Worm (Caenorhabditis elegans) whole organism, mixed stage, embryonic: ENCODE results near the gene Y62E10A.13.
A peak's percentile ranks its signal among the peaks of the same experiment; 100 is the strongest.

Experiments used
- M03D4.4 ChIP-seq: sonication (generic microtip); optimal IDR thresholded peaks from 2 replicates; lab custom pipeline; 2017; ENCODE audit warnings: mild to moderate bottlenecking, missing genetic modification characterization, missing compliant biosample characterization
- bed-3 ChIP-seq: fragments of 200-800 bp; sonication (Bioruptor generic); optimal IDR thresholded peaks from 3 replicates; lab custom pipeline; 2018; ENCODE audit warnings: mild to moderate bottlenecking, missing genetic modification characterization, moderate library complexity, missing compliant biosample characterization
- blmp-1 ChIP-seq: fragments of 150-350 bp; optimal IDR thresholded peaks from 2 replicates; lab custom pipeline; 2014; ENCODE audit warnings: missing biosample characterization, missing genetic modification characterization
- ceh-39 ChIP-seq: fragments of 150-350 bp; optimal IDR thresholded peaks from 2 replicates; lab custom pipeline; 2014; ENCODE audit warnings: missing biosample characterization, missing genetic modification characterization
- ceh-43 ChIP-seq: fragments of 200-800 bp; sonication (Bioruptor generic); optimal IDR thresholded peaks from 2 replicates; lab custom pipeline; 2018; ENCODE audit warnings: mild to moderate bottlenecking, missing genetic modification characterization, moderate library complexity, missing compliant biosample characterization
- ceh-83 ChIP-seq: fragments of 200-800 bp; sonication (Bioruptor generic); optimal IDR thresholded peaks from 2 replicates; lab custom pipeline; 2018; ENCODE audit warnings: mild to moderate bottlenecking, missing genetic modification characterization, missing compliant biosample characterization
- cnd-1 ChIP-seq: fragments of 200-800 bp; sonication (Bioruptor generic); optimal IDR thresholded peaks from 2 replicates; lab custom pipeline; 2018; ENCODE audit warnings: mild to moderate bottlenecking, missing genetic modification characterization, missing compliant biosample characterization
- drap-1 ChIP-seq: fragments of 200-800 bp; sonication (Bioruptor generic); optimal IDR thresholded peaks from 3 replicates; lab custom pipeline; 2018; ENCODE audit warnings: mild to moderate bottlenecking, missing genetic modification characterization, missing compliant biosample characterization
- flh-1 ChIP-seq: fragments of 200-800 bp; sonication (Bioruptor generic); optimal IDR thresholded peaks from 2 replicates; lab custom pipeline; 2018; ENCODE audit warnings: mild to moderate bottlenecking, missing genetic modification characterization, moderate library complexity, missing compliant biosample characterization
- ham-2 ChIP-seq: fragments of 200-800 bp; sonication (Bioruptor generic); optimal IDR thresholded peaks from 2 replicates; lab custom pipeline; 2018; ENCODE audit warnings: mild to moderate bottlenecking, missing genetic modification characterization, missing compliant biosample characterization
- hlh-1 ChIP-seq: fragments of 150-350 bp; optimal IDR thresholded peaks from 2 replicates; lab custom pipeline; 2014; ENCODE audit warnings: missing biosample characterization, missing genetic modification reagents, missing genetic modification characterization
- lin-13 ChIP-seq: fragments of 150-350 bp; optimal IDR thresholded peaks from 2 replicates; lab custom pipeline; 2014; ENCODE audit warnings: missing biosample characterization, missing genetic modification characterization
- lin-32 ChIP-seq: fragments of 200-800 bp; sonication (Bioruptor generic); optimal IDR thresholded peaks from 2 replicates; lab custom pipeline; 2018; ENCODE audit warnings: mild to moderate bottlenecking, missing genetic modification characterization, missing compliant biosample characterization
- lsy-2 ChIP-seq: fragments of 150-350 bp; optimal IDR thresholded peaks from 2 replicates; lab custom pipeline; 2014; ENCODE audit warnings: missing biosample characterization, missing genetic modification characterization
- mab-5 ChIP-seq: fragments of 150-350 bp; optimal IDR thresholded peaks from 2 replicates; lab custom pipeline; 2014; ENCODE audit warnings: missing biosample characterization, missing genetic modification characterization
- mep-1 ChIP-seq: fragments of 150-350 bp; optimal IDR thresholded peaks from 2 replicates; lab custom pipeline; 2017; ENCODE audit warnings: missing biosample characterization, missing genetic modification reagents, missing genetic modification characterization, inconsistent platforms
- mls-2 ChIP-seq: sonication (generic microtip); optimal IDR thresholded peaks from 2 replicates; lab custom pipeline; 2016; ENCODE audit warnings: mild to moderate bottlenecking, missing genetic modification characterization, moderate library complexity, missing compliant biosample characterization
- nhr-2 ChIP-seq: fragments of 150-350 bp; optimal IDR thresholded peaks from 2 replicates; lab custom pipeline; 2014; ENCODE audit warnings: missing biosample characterization, missing genetic modification characterization
- nhr-237 ChIP-seq: fragments of 150-350 bp; optimal IDR thresholded peaks from 2 replicates; lab custom pipeline; 2014; ENCODE audit warnings: missing biosample characterization, missing genetic modification characterization
- nhr-28 ChIP-seq: fragments of 150-350 bp; optimal IDR thresholded peaks from 2 replicates; lab custom pipeline; 2014; ENCODE audit warnings: missing biosample characterization, missing genetic modification characterization
- nhr-76 ChIP-seq: sonication (generic microtip); optimal IDR thresholded peaks from 2 replicates; lab custom pipeline; 2017; ENCODE audit warnings: missing biosample characterization, missing genetic modification characterization
- pha-4 ChIP-seq: fragments of 150-350 bp; optimal IDR thresholded peaks from 2 replicates; lab custom pipeline; 2018; ENCODE audit warnings: missing biosample characterization, missing genetic modification reagents, missing genetic modification characterization
- sem-2 ChIP-seq: fragments of 200-800 bp; sonication (Bioruptor generic); optimal IDR thresholded peaks from 2 replicates; lab custom pipeline; 2018; ENCODE audit warnings: mild to moderate bottlenecking, missing genetic modification characterization, missing compliant biosample characterization
- snpc-4 ChIP-seq: fragments of 150-350 bp; optimal IDR thresholded peaks from 2 replicates; lab custom pipeline; 2014; ENCODE audit warnings: missing biosample characterization, missing genetic modification characterization
- sptf-1 ChIP-seq: sonication (generic microtip); optimal IDR thresholded peaks from 2 replicates; lab custom pipeline; 2017; ENCODE audit warnings: mild to moderate bottlenecking, missing genetic modification characterization, moderate library complexity, missing compliant biosample characterization
- tbx-8 ChIP-seq: fragments of 200-800 bp; sonication (Bioruptor generic); optimal IDR thresholded peaks from 2 replicates; lab custom pipeline; 2018; ENCODE audit warnings: mild to moderate bottlenecking, missing genetic modification characterization, moderate library complexity, missing compliant biosample characterization
- unc-120 ChIP-seq: sonication (generic microtip); optimal IDR thresholded peaks from 2 replicates; lab custom pipeline; 2017; ENCODE audit warnings: missing genetic modification characterization, missing compliant biosample characterization; ENCODE audit not compliant: poor library complexity, severe bottlenecking
- unc-62 ChIP-seq: fragments of 150-350 bp; optimal IDR thresholded peaks from 2 replicates; lab custom pipeline; 2014; ENCODE audit warnings: missing biosample characterization, missing genetic modification reagents, missing genetic modification characterization
- zip-8 ChIP-seq: fragments of 150-350 bp; optimal IDR thresholded peaks from 2 replicates; lab custom pipeline; 2014; ENCODE audit warnings: missing biosample characterization, missing genetic modification characterization

Y62E10A.13 gene

DNA sequence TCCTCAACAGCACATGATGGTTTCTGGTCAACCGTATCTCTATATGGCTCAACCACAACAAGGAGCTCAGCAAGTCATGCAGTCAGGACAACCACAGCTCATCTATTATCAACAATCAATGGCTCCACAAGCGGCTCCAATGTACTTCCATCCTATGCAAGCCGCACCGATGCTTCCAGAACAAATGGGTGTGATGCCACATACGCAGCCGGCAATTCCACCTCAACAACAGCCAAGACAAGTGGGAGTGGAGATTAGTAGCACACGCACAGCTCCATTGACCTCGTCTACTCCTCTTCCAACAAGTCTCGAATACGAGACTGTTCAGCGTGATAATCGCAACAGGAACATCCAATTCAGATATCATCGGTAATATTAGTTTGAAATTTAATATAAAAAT lies 44.8 kb downstream of the Y62E10A.13 start:
- TF ChIP-seq lin-32 (GFP tag; lab: Kevin White, UChicago) (no peak), nhr-2 (tag; lab: Kevin White, UChicago) (no peak), zip-8 (tag; lab: Kevin White, UChicago) (no peak), ceh-83 (GFP tag; lab: Kevin White, UChicago) (no peak), ceh-39 (tag; lab: Kevin White, UChicago) (no peak), hlh-1 (tag; lab: Kevin White, UChicago) (no peak), ham-2 (GFP tag; lab: Kevin White, UChicago) (no peak), flh-1 (no peak), nhr-76 (tag; lab: Kevin White, UChicago) (no peak), sptf-1 (tag; lab: Kevin White, UChicago) (no peak), blmp-1 (tag; lab: Kevin White, UChicago) (no peak), mab-5 (tag; lab: Kevin White, UChicago) (no peak), unc-120 (tag; lab: Kevin White, UChicago) (no peak), nhr-237 (tag; lab: Kevin White, UChicago) (no peak), snpc-4 (no peak)

DNA sequence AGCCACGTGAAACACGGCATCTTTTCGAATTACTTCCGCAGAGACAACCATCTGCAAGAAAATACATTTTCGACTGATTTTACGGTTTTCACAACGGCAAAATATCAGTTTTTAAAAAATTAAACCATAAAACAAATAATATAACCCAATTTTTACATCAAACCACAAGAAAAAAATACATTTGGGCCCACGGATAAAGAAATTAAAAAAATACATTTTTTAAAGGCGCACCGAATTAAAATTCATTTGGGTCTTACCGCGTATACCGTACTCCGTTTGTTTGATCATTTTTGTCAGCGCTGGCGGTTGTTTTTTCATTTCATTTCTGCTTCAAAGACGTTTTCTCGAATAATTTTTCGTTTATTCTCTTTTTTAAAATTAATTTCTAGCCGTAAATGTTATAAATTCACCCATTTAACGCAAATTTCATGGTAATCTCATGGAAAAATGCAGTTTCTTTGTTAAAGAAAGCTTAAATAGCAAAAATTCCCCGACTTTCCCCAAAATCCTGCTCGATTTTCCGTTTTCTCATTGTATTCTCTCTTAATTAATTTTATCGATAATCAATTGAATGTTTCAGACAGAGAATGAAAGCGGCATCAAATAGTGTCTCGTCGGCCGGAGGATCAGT lies 45.6 kb downstream of the Y62E10A.13 start, which contains the start of the genes rec-8 and mex-5:
TSS of gene rec-8 (minus strand) at position 51 of the 631 bp plus-strand sequence.
TSS of gene mex-5 (plus strand) at position 581 of the 631 bp plus-strand sequence.
- TF ChIP-seq lsy-2 (tag; lab: Kevin White, UChicago) (peak; percentile 74), snpc-4 (no peak)
- TF ChIP-seq, all 35 proteins: peak for 1

DNA sequence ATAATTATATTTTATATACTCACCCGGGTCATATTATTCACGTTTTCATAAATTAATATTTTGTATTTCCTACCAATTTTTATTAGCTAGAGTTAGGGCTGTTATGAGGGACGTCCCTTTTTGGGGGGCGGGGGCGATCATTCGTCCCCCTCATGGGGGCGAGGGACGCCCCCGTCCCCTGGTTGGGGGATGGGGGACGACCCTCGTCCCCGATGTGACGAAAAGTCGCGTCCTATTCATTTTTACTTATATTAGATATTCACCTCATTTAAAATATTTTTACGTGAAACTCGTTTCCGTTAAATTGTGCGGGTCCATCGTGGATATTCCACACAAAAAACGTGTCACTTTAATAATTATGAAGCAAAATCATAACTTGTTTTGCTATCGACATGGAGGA lies 50.3 kb downstream of the Y62E10A.13 start, which contains the start of gene W02A2.12:
TSS of gene W02A2.12 (minus strand) at position 240 of the 400 bp plus-strand sequence.
- TF ChIP-seq lsy-2 (tag; lab: Kevin White, UChicago), result no peak
- no peak for TF ChIP-seq flh-1
- no peak for TF ChIP-seq lin-13 (tag; lab: Kevin White, UChicago)
- no peak for TF ChIP-seq sem-2
- no peak for TF ChIP-seq zip-8 (tag; lab: Kevin White, UChicago)
- no peak for TF ChIP-seq ceh-83 (GFP tag; lab: Kevin White, UChicago)

DNA sequence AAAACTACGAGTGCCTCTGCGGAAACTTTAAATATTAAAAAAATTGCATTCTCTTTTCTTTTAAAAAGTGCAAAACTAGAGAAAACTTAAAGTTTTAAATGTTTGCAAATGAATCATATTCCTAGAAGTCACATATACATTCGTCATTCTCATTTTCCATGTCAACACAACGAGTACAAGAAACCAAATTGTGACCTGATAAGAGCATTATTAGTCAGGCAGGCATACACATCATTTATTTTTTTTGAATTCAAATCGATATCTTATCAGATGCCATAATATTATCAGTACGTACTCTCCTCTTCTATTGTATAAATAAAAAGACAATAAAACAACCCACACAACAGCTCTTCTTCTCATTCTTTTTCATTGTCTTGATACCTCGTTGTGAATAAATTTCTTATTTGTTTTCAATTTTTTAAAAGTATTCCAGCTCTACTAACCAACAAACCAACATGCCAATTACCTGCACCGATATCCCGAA lies 51.6 kb downstream of the Y62E10A.13 start, which contains the start of gene W02A2.9:
TSS of gene W02A2.9 (plus strand) at position 434 of the 484 bp plus-strand sequence.
- TF ChIP-seq pha-4 (tag; lab: Kevin White, UChicago) (no peak), M03D4.4 (no peak), lin-32 (GFP tag; lab: Kevin White, UChicago) (no peak), ceh-39 (tag; lab: Kevin White, UChicago) (no peak), mls-2 (no peak), nhr-76 (tag; lab: Kevin White, UChicago) (no peak), cnd-1 (tag; lab: Kevin White, UChicago) (no peak), unc-120 (tag; lab: Kevin White, UChicago) (no peak)

DNA sequence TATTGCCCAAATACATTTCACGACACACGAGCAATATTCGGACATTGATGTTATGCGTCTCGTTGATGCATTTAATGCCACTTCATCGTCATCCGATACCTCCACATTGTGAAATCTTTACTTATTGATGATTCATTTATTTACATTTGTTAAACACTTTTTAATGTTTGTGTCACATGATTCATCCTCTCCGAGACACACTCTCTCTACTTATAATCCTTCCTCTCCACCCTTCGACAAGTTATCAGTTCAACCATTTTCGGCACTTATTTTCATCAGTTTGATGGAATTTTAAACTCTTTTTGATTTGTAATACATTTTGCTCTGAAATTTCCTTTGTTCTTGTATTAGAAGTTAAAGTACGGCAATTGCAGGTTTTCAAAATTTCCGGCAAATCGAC lies 52.8 kb downstream of the Y62E10A.13 start:
- TF ChIP-seq nhr-76 (tag; lab: Kevin White, UChicago) (no peak), tbx-8 (GFP tag; lab: Kevin White, UChicago) (no peak), nhr-2 (tag; lab: Kevin White, UChicago) (no peak), flh-1 (no peak), blmp-1 (tag; lab: Kevin White, UChicago) (no peak), mab-5 (tag; lab: Kevin White, UChicago) (no peak), ceh-83 (GFP tag; lab: Kevin White, UChicago) (no peak), zip-8 (tag; lab: Kevin White, UChicago) (no peak), cnd-1 (tag; lab: Kevin White, UChicago) (no peak), ceh-43 (no peak), nhr-28 (tag; lab: Kevin White, UChicago) (no peak), drap-1 (GFP tag; lab: Kevin White, UChicago) (no peak), lin-32 (GFP tag; lab: Kevin White, UChicago) (no peak), sem-2 (no peak), snpc-4 (no peak), sptf-1 (tag; lab: Kevin White, UChicago) (no peak)

DNA sequence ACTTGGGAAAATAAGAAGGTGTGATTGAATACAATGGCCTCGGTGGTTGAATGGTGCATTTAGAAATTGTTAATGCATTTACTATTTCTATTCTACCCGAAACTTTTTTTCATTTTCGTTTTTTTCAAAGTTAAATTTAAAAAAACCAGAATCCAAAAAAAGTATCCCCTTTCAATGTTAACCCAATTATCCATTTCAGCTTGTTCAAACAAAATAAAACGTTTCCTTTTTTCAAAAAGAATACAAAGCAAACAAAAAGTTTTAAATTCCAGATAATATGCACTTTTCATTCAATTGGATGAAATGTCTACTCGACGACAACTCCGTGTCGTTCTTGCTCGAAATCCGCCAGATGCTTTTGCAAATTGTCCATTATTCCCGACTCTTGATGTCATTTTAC lies 56.3 kb downstream of the Y62E10A.13 start, which contains the start of gene W02A2.5:
TSS of gene W02A2.5 (plus strand) at position 301 of the 400 bp plus-strand sequence.
- TF ChIP-seq lin-13 (tag; lab: Kevin White, UChicago) (no peak), mls-2 (no peak), unc-62 (GFP tag; lab: Kevin White, UChicago) (no peak), ceh-83 (GFP tag; lab: Kevin White, UChicago) (no peak), zip-8 (tag; lab: Kevin White, UChicago) (no peak), bed-3 (no peak), sptf-1 (tag; lab: Kevin White, UChicago) (no peak), cnd-1 (tag; lab: Kevin White, UChicago) (no peak), mep-1 (no peak), unc-120 (tag; lab: Kevin White, UChicago) (no peak), M03D4.4 (no peak)
